Worm (Caenorhabditis elegans) whole organism, young adult: ENCODE data around the gene col-90.

Source experiments
- B0261.1 ChIP-seq: sonication (generic microtip); optimal IDR thresholded peaks from 2 replicates; lab custom pipeline; 2016; ENCODE audit warnings: mild to moderate bottlenecking, missing genetic modification characterization, moderate library complexity, missing compliant biosample characterization
- C06A6.2 ChIP-seq: fragments of 200-800 bp; sonication (Bioruptor generic); conservative IDR thresholded peaks from 2 replicates; pipeline ENCODE4 v1.3.6; 2022; ENCODE audit warnings: missing genetic modification characterization, missing compliant biosample characterization
- C17E4.6 ChIP-seq: fragments of 200-800 bp; sonication (Bioruptor generic); IDR thresholded peaks from 2 replicates; pipeline ENCODE4 v1.3.6; 2022; ENCODE audit warnings: missing genetic modification reagents, missing genetic modification characterization, missing compliant biosample characterization
- F49E8.2 ChIP-seq: sonication (generic microtip); optimal IDR thresholded peaks from 3 replicates; lab custom pipeline; 2017; ENCODE audit warnings: missing genetic modification characterization, mild to moderate bottlenecking, missing compliant biosample characterization, antibody characterized with exemption, moderate library complexity; ENCODE audit not compliant: insufficient read depth
- F52B5.7 ChIP-seq: sonication (generic microtip); optimal IDR thresholded peaks from 2 replicates; lab custom pipeline; 2016; ENCODE audit warnings: mild to moderate bottlenecking, missing genetic modification characterization, missing compliant biosample characterization
- F57C9.4 ChIP-seq: sonication (generic microtip); optimal IDR thresholded peaks from 2 replicates; lab custom pipeline; 2017; ENCODE audit warnings: mild to moderate bottlenecking, missing genetic modification characterization, missing compliant biosample characterization
- Y53F4B.3 ChIP-seq: fragments of 200-800 bp; sonication (Bioruptor generic); IDR thresholded peaks from 2 replicates; pipeline ENCODE4 v1.3.6; 2022; ENCODE audit warnings: missing genetic modification reagents, missing genetic modification characterization, missing compliant biosample characterization
- Y53G8AR.9 ChIP-seq: fragments of 200-800 bp; sonication (Bioruptor generic); conservative IDR thresholded peaks from 2 replicates; pipeline ENCODE4 v1.3.6; 2022; ENCODE audit warnings: missing genetic modification reagents, missing genetic modification characterization, missing compliant biosample characterization
- ZK185.1 ChIP-seq: sonication (generic microtip); optimal IDR thresholded peaks from 2 replicates; lab custom pipeline; 2016; ENCODE audit warnings: mild to moderate bottlenecking, missing genetic modification characterization, missing compliant biosample characterization; ENCODE audit not compliant: poor library complexity, severe bottlenecking
- ama-1 ChIP-seq, 3 experiments: fragments of 150-350 bp in 1 of 3; sonication (generic microtip) in 2 of 3; optimal IDR thresholded peaks; 2 replicates each; lab custom pipeline; 2014 to 2018; ENCODE audit warnings: missing biosample characterization in 2 of 3, missing genetic modification characterization in 2 of 3, missing genetic modification reagents in 2 of 3
- aptf-2 ChIP-seq: fragments of 200-800 bp; sonication (Bioruptor generic); conservative IDR thresholded peaks from 2 replicates; pipeline ENCODE4 v1.3.6; 2022; ENCODE audit warnings: missing genetic modification reagents, missing genetic modification characterization, missing compliant biosample characterization
- athp-1 ChIP-seq: sonication (generic microtip); optimal IDR thresholded peaks from 2 replicates; lab custom pipeline; 2017; ENCODE audit warnings: mild to moderate bottlenecking, missing genetic modification characterization, missing compliant biosample characterization
- attf-5 ChIP-seq: fragments of 200-800 bp; sonication (Bioruptor generic); optimal IDR thresholded peaks from 2 replicates; lab custom pipeline; 2018; ENCODE audit warnings: mild to moderate bottlenecking, missing genetic modification characterization, missing compliant biosample characterization
- cebp-2 ChIP-seq: fragments of 200-800 bp; sonication (Bioruptor generic); IDR thresholded peaks from 2 replicates; pipeline ENCODE4 v1.3.6; 2022; ENCODE audit warnings: missing genetic modification characterization, missing compliant biosample characterization
- ceh-27 ChIP-seq: fragments of 200-800 bp; sonication (Bioruptor generic); optimal IDR thresholded peaks from 2 replicates; lab custom pipeline; 2018; ENCODE audit warnings: mild to moderate bottlenecking, missing genetic modification characterization, moderate library complexity, missing compliant biosample characterization
- ceh-58 ChIP-seq: fragments of 200-800 bp; sonication (Bioruptor generic); IDR thresholded peaks from 2 replicates; pipeline ENCODE4 v1.3.6; 2022; ENCODE audit warnings: missing genetic modification characterization, missing compliant biosample characterization
- ceh-79 ChIP-seq: sonication (generic microtip); optimal IDR thresholded peaks from 2 replicates; lab custom pipeline; 2017; ENCODE audit warnings: mild to moderate bottlenecking, missing genetic modification characterization, missing compliant biosample characterization
- ceh-91 ChIP-seq: fragments of 200-800 bp; sonication (Bioruptor generic); IDR thresholded peaks from 2 replicates; pipeline ENCODE4 v1.3.6; 2022; ENCODE audit warnings: missing genetic modification reagents, missing genetic modification characterization, missing compliant biosample characterization
- efl-1 ChIP-seq: fragments of 150-350 bp; optimal IDR thresholded peaks from 2 replicates; lab custom pipeline; 2014; ENCODE audit warnings: missing biosample characterization, missing genetic modification reagents, missing genetic modification characterization
- egrh-3 ChIP-seq: fragments of 200-800 bp; sonication (Bioruptor generic); IDR thresholded peaks from 2 replicates; pipeline ENCODE4 v1.3.6; 2022; ENCODE audit warnings: missing genetic modification reagents, missing genetic modification characterization, missing compliant biosample characterization
- hlh-12 ChIP-seq: sonication (generic microtip); optimal IDR thresholded peaks from 2 replicates; lab custom pipeline; 2016; ENCODE audit warnings: missing genetic modification characterization, missing compliant biosample characterization
- hlh-26 ChIP-seq: fragments of 200-800 bp; sonication (Bioruptor generic); conservative IDR thresholded peaks from 2 replicates; pipeline ENCODE4 v1.3.6; 2022; ENCODE audit warnings: missing genetic modification reagents, missing genetic modification characterization, missing compliant biosample characterization
- let-607 ChIP-seq, 2 experiments: fragments of 200-800 bp in 1 of 2; sonication (Bioruptor generic) in 1 of 2; sonication (generic microtip) in 1 of 2; optimal IDR thresholded peaks; 2 replicates each; lab custom pipeline; 2016 to 2018; ENCODE audit warnings: mild to moderate bottlenecking in 2 of 2, missing compliant biosample characterization in 2 of 2, missing genetic modification characterization in 2 of 2, moderate library complexity in 2 of 2, missing genotype in 1 of 2
- lir-1 ChIP-seq: fragments of 200-800 bp; sonication (Bioruptor generic); conservative IDR thresholded peaks from 2 replicates; pipeline ENCODE4 v1.3.6; 2022; ENCODE audit warnings: missing genetic modification reagents, missing genetic modification characterization, missing compliant biosample characterization
- lsy-27 ChIP-seq: sonication (generic microtip); optimal IDR thresholded peaks from 2 replicates; lab custom pipeline; 2017; ENCODE audit warnings: missing genetic modification characterization, mild to moderate bottlenecking, missing compliant biosample characterization, antibody characterized with exemption, missing genotype, borderline replicate concordance; ENCODE audit not compliant: insufficient read depth
- madf-10 ChIP-seq: sonication (generic microtip); optimal IDR thresholded peaks from 2 replicates; lab custom pipeline; 2016; ENCODE audit warnings: mild to moderate bottlenecking, missing genetic modification characterization, missing compliant biosample characterization
- madf-6 ChIP-seq: fragments of 200-800 bp; sonication (Bioruptor generic); IDR thresholded peaks from 2 replicates; pipeline ENCODE4 v1.3.6; 2022; ENCODE audit warnings: missing genetic modification reagents, missing genetic modification characterization, missing compliant biosample characterization
- madf-8 ChIP-seq: fragments of 200-800 bp; sonication (Bioruptor generic); conservative IDR thresholded peaks from 2 replicates; pipeline ENCODE4 v1.3.6; 2022; ENCODE audit warnings: missing genetic modification reagents, missing genetic modification characterization, missing compliant biosample characterization
- mxl-1 ChIP-seq: sonication (generic microtip); optimal IDR thresholded peaks from 2 replicates; lab custom pipeline; 2016; ENCODE audit warnings: missing genetic modification characterization, missing compliant biosample characterization
- nfya-1 ChIP-seq: sonication (generic microtip); optimal IDR thresholded peaks from 2 replicates; lab custom pipeline; 2017; ENCODE audit warnings: antibody characterized with exemption, missing compliant biosample characterization, missing genetic modification characterization, borderline replicate concordance; ENCODE audit not compliant: insufficient read depth
- nhr-120 ChIP-seq: fragments of 200-800 bp; sonication (Bioruptor generic); IDR thresholded peaks from 2 replicates; pipeline ENCODE4 v1.3.6; 2022; ENCODE audit warnings: missing genetic modification characterization, missing compliant biosample characterization
- nhr-27 ChIP-seq: fragments of 200-800 bp; sonication (Bioruptor generic); optimal IDR thresholded peaks from 2 replicates; lab custom pipeline; 2018; ENCODE audit warnings: mild to moderate bottlenecking, missing genetic modification characterization, moderate library complexity, missing compliant biosample characterization
- nhr-80 ChIP-seq: sonication (generic microtip); optimal IDR thresholded peaks from 2 replicates; lab custom pipeline; 2016; ENCODE audit warnings: missing genetic modification characterization, missing compliant biosample characterization
- nhr-90 ChIP-seq: sonication (generic microtip); optimal IDR thresholded peaks from 2 replicates; lab custom pipeline; 2016; ENCODE audit warnings: missing genotype, mild to moderate bottlenecking, missing genetic modification characterization, missing compliant biosample characterization
- rec-8 ChIP-seq, 2 experiments: sonication (generic microtip); optimal IDR thresholded peaks; 2 replicates each; lab custom pipeline; 2016; ENCODE audit warnings: mild to moderate bottlenecking in 2 of 2, missing genetic modification characterization in 2 of 2, missing genetic modification reagents in 2 of 2, missing genotype in 2 of 2, missing biosample characterization in 1 of 2, missing compliant biosample characterization in 1 of 2, moderate library complexity in 1 of 2
- repo-1 ChIP-seq: sonication (generic microtip); optimal IDR thresholded peaks from 2 replicates; lab custom pipeline; 2017; ENCODE audit warnings: mild to moderate bottlenecking, missing genetic modification characterization, missing compliant biosample characterization
- snpc-3.4 ChIP-seq: sonication (generic microtip); optimal IDR thresholded peaks from 2 replicates; lab custom pipeline; 2017; ENCODE audit warnings: missing genetic modification characterization, mild to moderate bottlenecking, missing compliant biosample characterization, antibody characterized with exemption, moderate library complexity, missing genotype, missing genetic modification reagents
- snpc-4 ChIP-seq, 5 experiments: fragments of 150-350 bp in 1 of 5; sonication (generic microtip) in 4 of 5; optimal IDR thresholded peaks; 2 replicates each; lab custom pipeline; 2014 to 2018; ENCODE audit warnings: missing genetic modification characterization in 5 of 5, missing biosample characterization in 3 of 5, antibody characterized with exemption in 2 of 5, mild to moderate bottlenecking in 2 of 5, missing compliant biosample characterization in 2 of 5, missing genotype in 2 of 5, moderate library complexity in 2 of 5, missing genetic modification reagents in 1 of 5
- sptf-2 ChIP-seq: fragments of 200-800 bp; sonication (Bioruptor generic); optimal IDR thresholded peaks from 2 replicates; lab custom pipeline; 2018; ENCODE audit warnings: mild to moderate bottlenecking, missing genetic modification characterization, missing compliant biosample characterization
- tbp1 ChIP-seq: fragments of 200-800 bp; sonication (Bioruptor generic); optimal IDR thresholded peaks from 2 replicates; lab custom pipeline; 2018; ENCODE audit warnings: mild to moderate bottlenecking, missing genetic modification characterization, missing compliant biosample characterization
- tbx-9 ChIP-seq: sonication (generic microtip); optimal IDR thresholded peaks from 2 replicates; lab custom pipeline; 2016; ENCODE audit warnings: borderline replicate concordance, missing genetic modification characterization, inconsistent platforms, missing compliant biosample characterization
- tlf-1 ChIP-seq: fragments of 200-800 bp; sonication (Bioruptor generic); optimal IDR thresholded peaks from 2 replicates; lab custom pipeline; 2018; ENCODE audit warnings: mild to moderate bottlenecking, missing genetic modification characterization, missing compliant biosample characterization
- unc-130 ChIP-seq: sonication (generic microtip); optimal IDR thresholded peaks from 2 replicates; lab custom pipeline; 2016; ENCODE audit warnings: missing genetic modification reagents, missing genetic modification characterization, missing compliant biosample characterization
- zfh-2 ChIP-seq: fragments of 200-800 bp; sonication (Bioruptor generic); conservative IDR thresholded peaks from 2 replicates; pipeline ENCODE4 v1.3.6; 2022; ENCODE audit warnings: missing genetic modification reagents, missing genetic modification characterization, missing compliant biosample characterization

Gene col-90

ce11 chrIII:7972061-7972460 is 23.4 kb downstream of the col-90 start, which contains the start of gene F54H12.5 (continued):
- no peak for TF ChIP-seq athp-1
- no peak for TF ChIP-seq mxl-1 (tag; lab: Kevin White, UChicago)
- no peak for TF ChIP-seq lir-1 (GFP tag; lab: Robert Waterston, UW)
- TF ChIP-seq Y53G8AR.9 (GFP tag; lab: Robert Waterston, UW): 0 out of 2 replicates have a peak, but pooled peaks have one; percentile 36
- TF ChIP-seq tbx-9: no peak
- TF ChIP-seq B0261.1 (tag; lab: Kevin White, UChicago): no peak
- no peak for TF ChIP-seq ceh-91 (GFP tag; lab: Robert Waterston, UW)
- TF ChIP-seq ZK185.1 (tag; lab: Kevin White, UChicago): no peak
- TF ChIP-seq ceh-27: no peak
- TF ChIP-seq snpc-3.4 (tag; lab: Kevin White, UChicago): peak; percentile 21
- TF ChIP-seq unc-130 (GFP tag; lab: Kevin White, UChicago): no peak
- TF ChIP-seq madf-6: peak; percentile 39; the same call in 1 of the 2 replicates
- no peak for TF ChIP-seq efl-1 (GFP tag; lab: Kevin White, UChicago)
- no peak for TF ChIP-seq cebp-2 (GFP tag; lab: Robert Waterston, UW)
- TF ChIP-seq F49E8.2: peak; percentile 10
- no peak for TF ChIP-seq hlh-12 (tag; lab: Kevin White, UChicago)
- TF ChIP-seq sptf-2 (GFP tag; lab: Kevin White, UChicago): no peak
- no peak for TF ChIP-seq nhr-90 (tag; lab: Kevin White, UChicago)
- TF ChIP-seq F57C9.4 (tag; lab: Kevin White, UChicago): no peak
- no peak for TF ChIP-seq hlh-26 (GFP tag; lab: Robert Waterston, UW)
- TF ChIP-seq ceh-79: no peak
- no peak for TF ChIP-seq C06A6.2 (GFP tag; lab: Robert Waterston, UW)
- no peak for TF ChIP-seq ceh-58
- no peak for TF ChIP-seq nhr-120 (GFP tag; lab: Robert Waterston, UW)
- no peak for TF ChIP-seq aptf-2 (GFP tag; lab: Robert Waterston, UW)
- TF ChIP-seq ama-1 (optimal IDR thresholded peaks at IDR 0.05; lab: Kevin White, UChicago): no peak
- peak in 1 of 2 experiments; percentile 15 for TF ChIP-seq ama-1 (GFP tag; optimal IDR thresholded peaks at IDR 0.05; lab: Kevin White, UChicago)
- no peak for TF ChIP-seq attf-5 (GFP tag; lab: Kevin White, UChicago)
- no peak for TF ChIP-seq tbp1 (GFP tag; lab: Kevin White, UChicago)
- TF ChIP-seq rec-8 (tag; optimal IDR thresholded peaks at IDR 0.05; lab: Kevin White, UChicago): no peak
- TF ChIP-seq nhr-27 (tag; lab: Kevin White, UChicago): no peak

DNA sequence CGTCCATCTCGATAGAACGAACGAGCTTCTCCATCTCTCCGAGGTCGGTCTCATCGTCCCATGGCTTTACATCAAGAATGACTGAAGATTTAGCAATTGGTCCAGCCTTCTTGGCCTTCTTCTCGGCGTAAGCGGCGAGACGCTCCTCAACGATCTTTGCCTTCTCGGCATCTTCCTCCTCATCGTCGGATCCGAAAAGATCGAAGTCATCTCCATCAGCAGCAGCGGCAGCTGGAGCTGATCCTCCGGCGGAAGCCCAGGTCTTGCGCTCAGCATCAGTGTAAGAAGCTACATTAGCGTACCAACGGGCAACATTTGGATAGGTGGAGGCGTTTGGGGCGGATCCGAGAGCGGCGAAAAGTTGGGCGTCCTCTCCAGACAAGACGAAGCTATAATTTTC is 24.0 kb downstream of the col-90 start:
- no peak for TF ChIP-seq F52B5.7 (tag; lab: Kevin White, UChicago)
- TF ChIP-seq egrh-3: peak; percentile 22; the same call in 1 of the 2 replicates
- TF ChIP-seq, all 124 proteins: peak for 1

ce11 chrIII:7973201-7973767 is 24.6 kb downstream of the col-90 start, which contains the start of the genes eef-1B.1 and aco-2:
Gene eef-1B.1, minus strand, starts transcription at chrIII:7973386.
Gene aco-2, plus strand, starts transcription at chrIII:7973717.
- TF ChIP-seq nhr-80 (tag; lab: Kevin White, UChicago) (peak; percentile 94), Y53F4B.3 (GFP tag; lab: Robert Waterston, UW) (no peak), tlf-1 (GFP tag; lab: Kevin White, UChicago) (peak; percentile 78), unc-130 (GFP tag; lab: Kevin White, UChicago) (peak; percentile 33), lsy-27 (tag; lab: Kevin White, UChicago) (no peak), zfh-2 (peak; percentile 89), Y53G8AR.9 (GFP tag; lab: Robert Waterston, UW) (peak; percentile 78), madf-10 (tag; lab: Kevin White, UChicago) (peak; percentile 52), snpc-4 (GFP tag; optimal IDR thresholded peaks at IDR 0.05; lab: Kevin White, UChicago) (no peak), snpc-4 (tag; optimal IDR thresholded peaks at IDR 0.05; lab: Kevin White, UChicago) (peak; percentile 2 to 63 (median 54)), nfya-1 (tag; lab: Kevin White, UChicago) (no peak), ZK185.1 (tag; lab: Kevin White, UChicago) (peak; percentile 93), C17E4.6 (GFP tag; lab: Robert Waterston, UW) (no peak), madf-8 (GFP tag; lab: Robert Waterston, UW) (peak; percentile 56; the same call in 1 of the 2 replicates), let-607 (tag; optimal IDR thresholded peaks at IDR 0.05; lab: Kevin White, UChicago) (peak; percentile 9 to 69), repo-1 (tag; lab: Kevin White, UChicago) (peak; percentile 41), snpc-3.4 (tag; lab: Kevin White, UChicago) (no peak)
